Worm (Caenorhabditis elegans): Measurements from ENCODE around the gene ruvb-2.

DNA sequence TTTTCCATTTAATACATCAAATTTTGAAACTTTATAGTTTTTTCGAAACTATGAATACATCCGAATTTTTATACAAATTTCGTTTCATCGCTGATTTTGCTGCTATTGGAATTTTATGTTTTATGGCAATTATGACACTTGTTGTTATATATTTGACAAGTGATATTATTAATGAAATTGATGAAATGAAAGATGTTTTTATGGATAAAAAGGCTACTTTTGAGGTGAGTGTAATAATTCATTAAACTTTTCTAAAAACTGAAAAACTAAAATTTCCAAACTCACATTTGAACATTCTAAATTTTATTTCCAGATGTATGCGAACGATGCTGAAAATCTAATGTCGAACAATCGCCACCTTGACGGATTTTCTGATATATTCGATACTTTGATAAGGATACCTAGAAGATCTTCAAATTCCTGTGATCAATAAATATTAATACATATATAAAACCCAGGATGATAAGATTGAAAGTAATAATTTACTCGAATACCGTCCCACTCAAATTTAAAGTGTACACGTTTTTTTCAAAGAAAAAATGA, 13.2 kb downstream of the ruvb-2 start, which contains the start of the genes T22D1.17 and T22D1.8:
- TF ChIP-seq nhr-11 (tag; optimal IDR thresholded peaks at IDR 0.05) (no peak), lin-39 (tag; optimal IDR thresholded peaks at IDR 0.05) (no peak), F13H6.1 (tag; optimal IDR thresholded peaks at IDR 0.05) (no peak), unc-39 (tag; optimal IDR thresholded peaks at IDR 0.05) (no peak), nhr-23 (tag; optimal IDR thresholded peaks at IDR 0.05) (no peak), egl-27 (tag; optimal IDR thresholded peaks at IDR 0.05) (no peak)
